Worm (Caenorhabditis elegans): Measurements from ENCODE around the gene Y45G5AM.7.
"Not testable (repeated sequence)": the region's sequence is repeated elsewhere in the genome, so short reads cannot be mapped to it uniquely, and the experiment has no call there.

Gene Y45G5AM.7

DNA sequence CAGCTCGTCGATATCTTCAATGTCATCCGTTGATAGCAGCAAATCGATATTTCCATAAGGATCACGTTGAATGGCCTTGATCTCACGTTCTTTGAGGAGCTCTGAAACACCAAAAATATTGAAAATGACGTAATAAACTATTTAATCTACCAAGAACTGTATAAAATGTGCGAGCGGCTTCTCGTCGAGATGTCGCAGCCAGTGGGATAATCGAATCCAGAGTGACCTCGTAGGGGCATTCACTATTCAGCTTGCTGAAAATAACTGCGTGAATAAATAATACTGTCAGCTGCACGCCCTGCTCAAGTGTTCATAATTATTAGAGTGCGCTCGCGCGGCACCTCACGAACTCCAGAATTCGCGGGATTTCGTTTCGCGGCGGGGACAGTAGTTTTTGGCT is at the start of gene Y45G5AM.7:
Y45G5AM.7 (minus strand) TSS at position 101 of the 400 bp plus-strand sequence.
- no peak for TF ChIP-seq ceh-82 (tag; optimal IDR thresholded peaks at IDR 0.05)
- no peak for TF ChIP-seq crh-2 (tag; optimal IDR thresholded peaks at IDR 0.05)
- TF ChIP-seq lin-11 (tag; optimal IDR thresholded peaks at IDR 0.05): no peak
- TF ChIP-seq lin-39 (tag; optimal IDR thresholded peaks at IDR 0.05): no peak
- no peak for TF ChIP-seq zag-1 (tag; optimal IDR thresholded peaks at IDR 0.05)
- TF ChIP-seq nhr-237 (tag; optimal IDR thresholded peaks at IDR 0.05): no peak
- no peak for TF ChIP-seq unc-55 (GFP tag; optimal IDR thresholded peaks at IDR 0.05)
- TF ChIP-seq Y55F3AM.14 (GFP tag; optimal IDR thresholded peaks at IDR 0.05): no peak
- TF ChIP-seq lsy-2 (tag; optimal IDR thresholded peaks at IDR 0.05): no peak
- no peak for TF ChIP-seq ztf-4 (tag; optimal IDR thresholded peaks at IDR 0.05)
- TF ChIP-seq C34F6.9 (tag; optimal IDR thresholded peaks at IDR 0.05): no peak
- no peak for TF ChIP-seq skn-1 (tag; optimal IDR thresholded peaks at IDR 0.05)

DNA sequence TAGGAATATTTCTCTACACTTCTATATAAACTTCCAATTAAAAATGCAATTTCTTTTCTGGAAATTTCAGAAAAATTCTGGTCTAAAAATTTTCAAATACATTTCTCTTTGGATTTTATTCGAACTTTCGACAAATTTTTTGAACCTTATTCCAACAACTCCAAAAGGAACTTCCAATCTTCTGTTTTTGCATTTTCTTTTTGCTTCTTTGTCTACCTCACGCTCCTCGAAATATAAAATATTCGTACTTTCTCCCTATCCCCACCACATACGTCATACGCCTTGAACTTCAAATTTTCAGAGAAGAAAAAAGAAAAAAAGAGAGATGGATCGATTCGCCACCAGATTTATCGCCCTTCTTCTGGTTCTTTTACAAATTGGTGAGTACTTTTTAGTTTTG is 49.3 kb upstream of the Y45G5AM.7 start, which contains the start of gene nlp-9:
nlp-9 (plus strand) TSS at position 301 of the 400 bp plus-strand sequence.
- no peak for TF ChIP-seq ztf-11 (tag; optimal IDR thresholded peaks at IDR 0.05)
- no peak for TF ChIP-seq Y55F3AM.14 (GFP tag; optimal IDR thresholded peaks at IDR 0.05)
- no peak for TF ChIP-seq mbf-1 (tag; optimal IDR thresholded peaks at IDR 0.05)
- TF ChIP-seq unc-55 (GFP tag; optimal IDR thresholded peaks at IDR 0.05): no peak
- TF ChIP-seq crh-2 (tag; optimal IDR thresholded peaks at IDR 0.05): no peak
- no peak for TF ChIP-seq nhr-6 (tag; optimal IDR thresholded peaks at IDR 0.05)
- TF ChIP-seq sma-3 (GFP tag; optimal IDR thresholded peaks at IDR 0.05): no peak
- TF ChIP-seq snpc-4 (tag; optimal IDR thresholded peaks at IDR 0.05): no peak
- TF ChIP-seq ZK546.5 (tag; optimal IDR thresholded peaks at IDR 0.05): no peak
- TF ChIP-seq nhr-25 (tag; optimal IDR thresholded peaks at IDR 0.05): no peak

DNA sequence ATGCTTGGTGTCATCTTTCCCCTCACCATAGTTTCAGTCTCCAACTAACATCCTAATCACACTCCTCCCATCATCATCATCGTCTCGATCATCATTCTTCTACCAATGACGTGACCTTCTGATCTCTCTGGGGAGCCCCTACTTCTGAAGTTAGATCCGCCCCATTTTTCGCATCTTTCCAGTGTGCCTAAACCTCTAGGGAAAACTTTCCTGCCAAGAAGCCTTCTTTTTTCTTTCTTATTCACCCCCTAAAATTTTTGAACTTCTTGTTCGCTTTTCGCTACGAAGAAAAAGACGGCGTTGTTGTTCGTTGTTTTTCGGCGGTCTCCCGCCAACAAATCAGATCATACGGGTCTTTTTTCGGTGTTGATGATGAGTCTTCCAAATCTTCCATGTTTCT is 48.2 kb upstream of the Y45G5AM.7 start:
- TF ChIP-seq zag-1 (tag; optimal IDR thresholded peaks at IDR 0.05): peak; percentile 3
- TF ChIP-seq fos-1 (tag; optimal IDR thresholded peaks at IDR 0.05): no peak
- TF ChIP-seq lin-13 (GFP tag; optimal IDR thresholded peaks at IDR 0.05): no peak

DNA sequence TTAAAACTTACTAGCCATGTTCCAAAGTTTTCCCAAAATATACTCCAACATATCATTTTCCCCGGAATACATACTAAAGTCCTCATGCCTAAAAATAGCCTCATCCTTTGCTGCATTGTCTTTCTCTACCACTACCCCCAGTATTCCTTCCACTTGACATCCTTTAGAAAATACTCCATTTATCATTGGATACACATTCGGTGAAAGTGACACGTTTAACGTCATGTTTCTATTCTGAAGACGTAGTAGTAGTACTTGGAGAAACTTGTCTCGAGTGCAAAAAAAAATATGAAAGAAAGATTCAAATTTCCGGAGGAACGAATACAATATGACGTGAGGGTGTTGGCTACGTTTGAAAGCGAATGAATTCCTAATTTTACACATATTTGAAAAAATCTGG is 46.9 kb upstream of the Y45G5AM.7 start:
- TF ChIP-seq unc-55 (GFP tag; optimal IDR thresholded peaks at IDR 0.05) (peak; percentile 29), fos-1 (tag; optimal IDR thresholded peaks at IDR 0.05) (no peak)

DNA sequence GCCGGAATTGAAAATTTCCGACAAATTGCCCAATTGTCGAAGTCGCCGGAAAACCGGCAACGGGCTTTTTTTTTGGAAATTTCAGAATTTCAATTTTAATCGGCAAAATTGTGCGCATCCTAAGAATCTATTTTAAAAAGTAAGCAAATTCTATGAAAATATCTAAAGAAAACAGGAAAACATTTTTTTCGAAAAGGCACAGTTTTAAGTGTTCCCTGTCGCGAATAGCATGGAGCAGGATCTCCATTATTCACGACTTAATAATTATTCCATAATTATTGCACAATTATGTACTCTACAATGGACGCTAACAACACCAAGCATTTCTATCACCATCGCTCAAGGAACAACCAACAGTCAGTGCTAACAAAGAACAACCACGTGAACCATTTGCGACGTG is 45.8 kb upstream of the Y45G5AM.7 start, which contains the start of gene H43I07.4:
H43I07.4 (plus strand) TSS at position 301 of the 400 bp plus-strand sequence.
- not testable (repeated sequence) for TF ChIP-seq C34F6.9 (tag; optimal IDR thresholded peaks at IDR 0.05); unc-39 (tag; optimal IDR thresholded peaks at IDR 0.05); unc-62 (GFP tag; optimal IDR thresholded peaks at IDR 0.05)

DNA sequence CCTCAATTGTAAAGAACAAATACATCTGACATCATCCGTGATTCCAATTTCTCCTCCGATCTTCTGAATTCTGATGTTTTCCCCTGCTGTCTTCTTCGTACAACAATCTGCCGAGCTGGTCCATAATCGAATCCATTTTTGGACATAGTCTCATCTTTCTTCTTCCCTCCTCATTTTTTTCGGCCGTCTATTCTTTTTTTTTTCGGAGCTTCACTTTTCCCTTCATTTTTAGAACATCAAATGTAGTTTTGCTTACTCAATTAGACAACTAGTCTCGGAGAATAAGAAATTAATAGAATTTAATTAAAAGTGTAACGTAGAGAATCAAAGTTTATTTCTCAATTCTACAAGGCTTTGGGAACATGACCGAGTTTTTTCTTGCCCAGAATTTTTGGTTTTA is 41.5 kb upstream of the Y45G5AM.7 start:
- no peak for TF ChIP-seq nhr-12 (tag; optimal IDR thresholded peaks at IDR 0.05)
- peak in 1 of 2 experiments; percentile 1 for TF ChIP-seq lsy-2 (tag; optimal IDR thresholded peaks at IDR 0.05)

DNA sequence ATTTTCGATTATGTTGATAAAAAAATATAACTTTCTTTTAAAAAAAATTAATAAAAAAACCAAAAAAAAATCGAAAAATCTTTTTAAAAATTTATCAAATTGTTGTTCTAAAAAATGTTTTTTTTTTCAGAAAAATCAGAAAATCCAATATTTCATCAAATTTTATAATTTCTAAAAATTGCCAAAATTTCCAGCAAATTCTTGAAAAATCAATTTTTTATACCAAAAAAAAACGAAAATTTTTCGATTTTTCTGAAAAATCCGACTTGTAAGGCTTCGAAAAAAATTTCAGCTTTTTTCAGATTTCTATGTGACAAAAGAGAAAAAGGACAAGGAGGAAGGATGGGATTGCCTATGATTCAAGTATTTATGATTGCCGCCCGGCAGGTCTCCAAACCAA is 34.4 kb upstream of the Y45G5AM.7 start, which contains the start of gene H43I07.1:
H43I07.1 (plus strand) TSS at position 301 of the 400 bp plus-strand sequence.
- TF ChIP-seq ztf-11 (tag; optimal IDR thresholded peaks at IDR 0.05): no peak
- no peak for TF ChIP-seq snpc-4 (tag; optimal IDR thresholded peaks at IDR 0.05)
- no peak for TF ChIP-seq unc-62 (GFP tag; optimal IDR thresholded peaks at IDR 0.05)
- TF ChIP-seq Y55F3AM.14 (GFP tag; optimal IDR thresholded peaks at IDR 0.05): no peak
- TF ChIP-seq R02D3.7 (tag; optimal IDR thresholded peaks at IDR 0.05): no peak
- no peak for TF ChIP-seq unc-39 (tag; optimal IDR thresholded peaks at IDR 0.05)
- TF ChIP-seq lin-11 (tag; optimal IDR thresholded peaks at IDR 0.05): no peak
- no peak for TF ChIP-seq nhr-21 (tag; optimal IDR thresholded peaks at IDR 0.05)
- TF ChIP-seq ZK546.5 (tag; optimal IDR thresholded peaks at IDR 0.05): no peak
- TF ChIP-seq sma-9 (GFP tag; optimal IDR thresholded peaks at IDR 0.05): no peak
- TF ChIP-seq sma-9 (tag; optimal IDR thresholded peaks at IDR 0.05): no peak
- TF ChIP-seq ztf-4 (tag; optimal IDR thresholded peaks at IDR 0.05): no peak
- TF ChIP-seq sma-3 (GFP tag; optimal IDR thresholded peaks at IDR 0.05): no peak
- no peak for TF ChIP-seq nhr-129 (tag; optimal IDR thresholded peaks at IDR 0.05)
- TF ChIP-seq lin-39 (tag; optimal IDR thresholded peaks at IDR 0.05): no peak

Measured in whole organism, L2 larva.